Fruit fly (Drosophila melanogaster) whole organism, adult: ENCODE data around the gene alt.

Experiments
- CG11617 ChIP-seq: fragments of 200-800 bp; sonication (Bioruptor generic); optimal IDR thresholded peaks from 2 replicates; lab custom pipeline; 2017; ENCODE audit warnings: mild to moderate bottlenecking, missing biosample characterization, missing genetic modification reagents, missing genetic modification characterization
- CG12768 ChIP-seq: fragments of 200-800 bp; sonication (Bioruptor generic); optimal IDR thresholded peaks from 2 replicates; lab custom pipeline; 2017; ENCODE audit warnings: missing biosample characterization, missing genetic modification characterization, mild to moderate bottlenecking, moderate library complexity, missing genetic modification reagents
- CG14711 ChIP-seq: fragments of 200-800 bp; sonication (Bioruptor generic); optimal IDR thresholded peaks from 2 replicates; lab custom pipeline; 2018; ENCODE audit warnings: missing biosample characterization, mild to moderate bottlenecking, missing genetic modification characterization, moderate library complexity
- CG1620 ChIP-seq: fragments of 200-800 bp; sonication (Bioruptor generic); optimal IDR thresholded peaks from 2 replicates; lab custom pipeline; 2016; ENCODE audit warnings: missing biosample characterization, missing genetic modification characterization
- CG33017 ChIP-seq: fragments of 200-800 bp; sonication (Bioruptor generic); optimal IDR thresholded peaks from 2 replicates; lab custom pipeline; 2018; ENCODE audit warnings: missing biosample characterization, mild to moderate bottlenecking, missing genetic modification characterization, moderate library complexity
- Clk ChIP-seq: fragments of 200-800 bp; sonication (Bioruptor generic); optimal IDR thresholded peaks from 2 replicates; lab custom pipeline; 2017; ENCODE audit warnings: missing biosample characterization, missing genetic modification characterization
- Crg-1 ChIP-seq: fragments of 200-800 bp; sonication (Bioruptor generic); optimal IDR thresholded peaks from 2 replicates; lab custom pipeline; 2016; ENCODE audit warnings: missing biosample characterization, missing genetic modification characterization
- Hr96 ChIP-seq: fragments of 200-800 bp; sonication (Bioruptor generic); optimal IDR thresholded peaks from 2 replicates; lab custom pipeline; 2016; ENCODE audit warnings: missing biosample characterization, missing genetic modification characterization
- cic ChIP-seq: fragments of 200-800 bp; sonication (Bioruptor generic); optimal IDR thresholded peaks from 2 replicates; lab custom pipeline; 2017; ENCODE audit warnings: missing biosample characterization, mild to moderate bottlenecking, missing genetic modification characterization, moderate library complexity
- cnc ChIP-seq, 2 experiments: fragments of >200 bp; optimal IDR thresholded peaks; 2 replicates each; lab custom pipeline; 2017
- kay ChIP-seq: fragments of 200-800 bp; sonication (Bioruptor generic); peaks from one replicate; lab custom pipeline; 2016; ENCODE audit warnings: missing biosample characterization, missing genetic modification characterization, borderline replicate concordance
- pad ChIP-seq: fragments of 200-800 bp; sonication (Bioruptor generic); optimal IDR thresholded peaks from 3 replicates; lab custom pipeline; 2017; ENCODE audit warnings: missing biosample characterization, missing genetic modification characterization, mild to moderate bottlenecking, moderate library complexity, missing genetic modification reagents
- toe ChIP-seq: fragments of 200-800 bp; sonication (Bioruptor generic); optimal IDR thresholded peaks from 2 replicates; lab custom pipeline; 2016; ENCODE audit warnings: missing biosample characterization, missing genetic modification characterization

dm6 chr3R:17646102-17647050, 35.9 kb downstream of the alt start:
- TF ChIP-seq toe (GFP tag; lab: Kevin White, UChicago) (no peak), pad (GFP tag; lab: Kevin White, UChicago) (no peak), Clk (GFP tag; lab: Kevin White, UChicago) (no peak), kay (GFP tag; lab: Kevin White, UChicago) (no peak), cnc (optimal IDR thresholded peaks at IDR 0.05; lab: Kevin White, UChicago) (no peak), cic (GFP tag; lab: Kevin White, UChicago) (no peak), CG11617 (no peak), CG12768 (GFP tag; lab: Kevin White, UChicago) (no peak), CG14711 (tag; lab: Kevin White, UChicago) (no peak), Crg-1 (GFP tag; lab: Kevin White, UChicago) (no peak), CG33017 (tag; lab: Kevin White, UChicago) (no peak), Hr96 (GFP tag; lab: Kevin White, UChicago) (no peak), CG1620 (no peak)
